Worm (Caenorhabditis elegans): ENCODE data around the gene vhl-1.

The vhl-1 gene

ce11 chrX:11324240-11324639, 17.1 kb downstream of the vhl-1 start, which contains the start of gene asm-2:
Gene asm-2, minus strand, starts transcription at chrX:11324251.
- TF ChIP-seq nhr-67 (tag; optimal IDR thresholded peaks at IDR 0.05), result no peak
- no peak for TF ChIP-seq nhr-12 (tag; optimal IDR thresholded peaks at IDR 0.05)
- no peak for TF ChIP-seq pha-4 (tag; optimal IDR thresholded peaks at IDR 0.05)
- TF ChIP-seq fos-1 (tag; optimal IDR thresholded peaks at IDR 0.05), result no peak
- peak; percentile 89 for TF ChIP-seq pqm-1 (tag; optimal IDR thresholded peaks at IDR 0.05)
- TF ChIP-seq elt-2 (tag; optimal IDR thresholded peaks at IDR 0.05), result peak; percentile 91

ce11 chrX:11326827-11327226, 19.7 kb downstream of the vhl-1 start, which contains the start of gene ZK455.5:
Gene ZK455.5, minus strand, starts transcription at chrX:11326927.
- TF ChIP-seq unc-39 (tag; optimal IDR thresholded peaks at IDR 0.05) (no peak), egl-5 (tag; optimal IDR thresholded peaks at IDR 0.05) (no peak), nfya-1 (tag; optimal IDR thresholded peaks at IDR 0.05; ENCODE audit: insufficient read depth) (no peak), unc-62 (GFP tag; optimal IDR thresholded peaks at IDR 0.05) (no peak), nhr-25 (tag; optimal IDR thresholded peaks at IDR 0.05) (no peak), mml-1 (tag; optimal IDR thresholded peaks at IDR 0.05) (no peak), nhr-237 (tag; optimal IDR thresholded peaks at IDR 0.05) (no peak), fkh-2 (tag; optimal IDR thresholded peaks at IDR 0.05) (no peak), lin-39 (tag; optimal IDR thresholded peaks at IDR 0.05) (no peak)

- TF ChIP-seq lin-39 (tag; optimal IDR thresholded peaks at IDR 0.05) (no peak), ceh-82 (tag; optimal IDR thresholded peaks at IDR 0.05) (no peak), nhr-25 (tag; optimal IDR thresholded peaks at IDR 0.05) (no peak), elt-3 (tag; optimal IDR thresholded peaks at IDR 0.05) (no peak), snpc-4 (tag; optimal IDR thresholded peaks at IDR 0.05) (no peak), nhr-237 (tag; optimal IDR thresholded peaks at IDR 0.05) (no peak), elt-2 (tag; optimal IDR thresholded peaks at IDR 0.05) (no peak), mdl-1 (tag; optimal IDR thresholded peaks at IDR 0.05) (no peak), nhr-76 (tag; optimal IDR thresholded peaks at IDR 0.05) (no peak), egl-5 (tag; optimal IDR thresholded peaks at IDR 0.05) (no peak), lin-15B (tag; optimal IDR thresholded peaks at IDR 0.05) (no peak), zag-1 (tag; optimal IDR thresholded peaks at IDR 0.05) (no peak), fos-1 (tag; optimal IDR thresholded peaks at IDR 0.05) (no peak), ztf-11 (tag; optimal IDR thresholded peaks at IDR 0.05) (no peak), fkh-10 (GFP tag; optimal IDR thresholded peaks at IDR 0.05) (no peak), nhr-28 (tag; optimal IDR thresholded peaks at IDR 0.05) (no peak)
Observed at ce11 chrX:11328710-11329109, 21.6 kb downstream of the vhl-1 start.

ce11 chrX:11329424-11329823, 22.3 kb downstream of the vhl-1 start, which contains the start of gene npr-9:
Gene npr-9, plus strand, starts transcription at chrX:11329724.
- no peak for TF ChIP-seq lin-15B (tag; optimal IDR thresholded peaks at IDR 0.05)
- no peak for TF ChIP-seq ztf-4 (tag; optimal IDR thresholded peaks at IDR 0.05)
- no peak for TF ChIP-seq ztf-11 (tag; optimal IDR thresholded peaks at IDR 0.05)
- no peak for TF ChIP-seq nhr-11 (tag; optimal IDR thresholded peaks at IDR 0.05)
- TF ChIP-seq ama-1 (optimal IDR thresholded peaks at IDR 0.05), result no peak
- TF ChIP-seq pha-4 (tag; optimal IDR thresholded peaks at IDR 0.05), result no peak
- TF ChIP-seq fos-1 (tag; optimal IDR thresholded peaks at IDR 0.05), result no peak
- no peak for TF ChIP-seq lin-39 (tag; optimal IDR thresholded peaks at IDR 0.05)
- no peak for TF ChIP-seq fkh-10 (GFP tag; optimal IDR thresholded peaks at IDR 0.05)
- TF ChIP-seq nhr-28 (tag; optimal IDR thresholded peaks at IDR 0.05), result no peak
- no peak for TF ChIP-seq unc-62 (GFP tag; optimal IDR thresholded peaks at IDR 0.05)
- TF ChIP-seq fkh-2 (tag; optimal IDR thresholded peaks at IDR 0.05), result no peak
- TF ChIP-seq hmg-11 (tag; optimal IDR thresholded peaks at IDR 0.05), result no peak

- TF ChIP-seq unc-62 (GFP tag; optimal IDR thresholded peaks at IDR 0.05) (no peak), fkh-10 (GFP tag; optimal IDR thresholded peaks at IDR 0.05) (no peak), nhr-11 (tag; optimal IDR thresholded peaks at IDR 0.05) (no peak), fos-1 (tag; optimal IDR thresholded peaks at IDR 0.05) (no peak), ztf-4 (tag; optimal IDR thresholded peaks at IDR 0.05) (no peak), mdl-1 (tag; optimal IDR thresholded peaks at IDR 0.05) (no peak)
Observed at ce11 chrX:11337095-11337494, 29.9 kb downstream of the vhl-1 start.

ce11 chrX:11337783-11338182, 30.6 kb downstream of the vhl-1 start, which contains the start of gene gcy-9:
Gene gcy-9, minus strand, starts transcription at chrX:11337883.
- TF ChIP-seq nhr-25 (tag; optimal IDR thresholded peaks at IDR 0.05), result no peak
- TF ChIP-seq eor-1 (tag; optimal IDR thresholded peaks at IDR 0.05), result no peak
- no peak for TF ChIP-seq nhr-28 (tag; optimal IDR thresholded peaks at IDR 0.05)
- no peak for TF ChIP-seq daf-12 (tag; optimal IDR thresholded peaks at IDR 0.05)
- TF ChIP-seq nhr-11 (tag; optimal IDR thresholded peaks at IDR 0.05), result no peak
- TF ChIP-seq ceh-16 (tag; optimal IDR thresholded peaks at IDR 0.05), result no peak
- no peak for TF ChIP-seq nfya-1 (tag; optimal IDR thresholded peaks at IDR 0.05; ENCODE audit: insufficient read depth)
- no peak for TF ChIP-seq nhr-76 (tag; optimal IDR thresholded peaks at IDR 0.05)
- TF ChIP-seq ZK546.5 (tag; optimal IDR thresholded peaks at IDR 0.05), result no peak
- no peak for TF ChIP-seq egl-5 (tag; optimal IDR thresholded peaks at IDR 0.05)
- no peak for TF ChIP-seq ceh-9 (tag; optimal IDR thresholded peaks at IDR 0.05)

Data from whole organism, L3 larva.